Worm (Caenorhabditis elegans): ENCODE data around the gene Y51H4A.6.

ce11 chrIV:16503049-16503448 lies 30.4 kb upstream of the Y51H4A.6 start:
- TF ChIP-seq snpc-4 (tag; optimal IDR thresholded peaks at IDR 0.05) (no peak), unc-86 (tag; optimal IDR thresholded peaks at IDR 0.05) (no peak), aha-1 (tag; optimal IDR thresholded peaks at IDR 0.05) (no peak), lin-13 (GFP tag; optimal IDR thresholded peaks at IDR 0.05) (no peak)

Measured in whole organism, L1 larva.